Worm (Caenorhabditis elegans): Measurements from ENCODE around the gene F21G4.5.

DNA sequence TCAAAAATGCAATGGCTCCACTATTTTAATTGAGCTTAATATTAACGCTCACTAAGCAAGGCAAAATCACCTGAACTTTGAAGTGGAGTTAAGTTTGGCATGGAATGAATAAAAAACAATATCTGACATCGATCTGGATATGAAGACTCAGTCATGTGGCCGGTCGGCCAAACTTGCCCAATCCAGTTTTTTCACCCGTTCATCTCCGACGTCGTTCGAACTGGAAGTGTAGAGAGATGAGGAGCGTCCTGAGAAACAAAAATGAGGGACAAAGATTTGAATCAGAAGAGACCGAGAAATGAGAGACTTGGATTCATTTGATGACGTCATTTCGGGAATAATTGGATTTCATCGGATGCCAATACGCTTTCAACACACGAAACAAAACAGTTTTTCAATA, 32.2 kb downstream of the F21G4.5 start:
- TF ChIP-seq dao-5 (tag; optimal IDR thresholded peaks at IDR 0.05) (no peak), him-1 (tag; optimal IDR thresholded peaks at IDR 0.05) (no peak)

All from whole organism, L4/young adult.